Worm (Caenorhabditis elegans): ENCODE results near the gene sdha-1.

The sdha-1 gene

DNA sequence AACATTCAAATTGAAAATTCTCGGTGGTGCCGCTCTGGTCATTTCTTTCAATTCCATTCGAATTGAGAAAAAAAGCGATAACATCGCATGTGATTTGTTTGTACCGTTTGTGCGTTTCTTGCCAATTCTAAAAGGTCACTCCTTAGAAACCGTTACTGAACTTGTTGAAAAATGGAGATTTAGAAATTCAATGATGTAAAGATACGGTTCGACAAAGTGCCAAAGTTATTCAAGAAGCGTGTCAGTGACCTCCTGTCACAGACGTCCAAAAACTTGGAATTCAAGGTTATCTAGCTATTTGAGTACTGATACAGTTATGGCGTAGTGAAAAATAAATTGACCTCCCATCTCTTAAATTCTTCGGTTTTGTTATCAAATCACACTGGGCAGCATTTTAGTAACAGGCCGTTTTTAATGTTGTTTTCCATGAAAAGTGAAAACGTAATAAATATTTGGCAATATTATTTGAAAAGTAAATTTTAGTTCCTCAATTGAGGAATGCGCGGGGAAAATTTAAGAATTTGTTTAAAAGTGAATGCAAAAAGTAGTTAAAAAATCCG is 39.1 kb upstream of the sdha-1 start:
- TF ChIP-seq nhr-25 (tag; optimal IDR thresholded peaks at IDR 0.05): peak; percentile 59
- TF ChIP-seq ama-1 (optimal IDR thresholded peaks at IDR 0.05): no peak
- peak; percentile 51 for TF ChIP-seq elt-1 (tag; optimal IDR thresholded peaks at IDR 0.05)
- no peak for TF ChIP-seq skn-1 (tag; optimal IDR thresholded peaks at IDR 0.05)

DNA sequence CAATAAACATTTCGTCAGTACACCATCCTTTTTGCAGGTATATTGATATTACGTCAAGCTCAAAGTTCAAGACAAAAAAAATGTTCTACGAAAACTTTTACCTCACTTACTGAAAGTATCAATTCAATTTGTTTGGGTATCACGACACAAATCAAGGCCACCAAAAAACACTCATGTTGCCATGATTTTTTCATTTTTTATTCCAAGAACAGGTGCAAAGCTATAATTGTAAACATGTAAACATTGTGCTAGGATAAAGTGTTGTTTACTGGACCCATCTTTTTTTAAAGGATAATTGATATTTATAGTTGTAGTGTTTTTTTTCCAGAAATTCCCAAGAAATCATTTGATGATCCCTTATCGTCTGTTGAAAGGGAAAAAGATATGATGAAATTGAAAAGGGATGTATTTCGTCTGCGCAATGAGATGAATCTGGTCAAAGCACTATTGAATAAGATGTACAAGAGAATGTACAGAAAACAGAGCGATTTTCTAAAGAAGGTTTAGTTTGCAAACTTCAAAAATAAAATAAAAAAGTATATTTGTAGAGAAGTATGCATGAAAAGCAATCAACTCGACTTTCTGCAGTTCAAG is 37.0 kb upstream of the sdha-1 start:
- TF ChIP-seq eor-1 (tag; optimal IDR thresholded peaks at IDR 0.05): no peak
- peak; percentile 21 for TF ChIP-seq nhr-11 (tag; optimal IDR thresholded peaks at IDR 0.05)
- no peak for TF ChIP-seq nhr-12 (tag; optimal IDR thresholded peaks at IDR 0.05)

DNA sequence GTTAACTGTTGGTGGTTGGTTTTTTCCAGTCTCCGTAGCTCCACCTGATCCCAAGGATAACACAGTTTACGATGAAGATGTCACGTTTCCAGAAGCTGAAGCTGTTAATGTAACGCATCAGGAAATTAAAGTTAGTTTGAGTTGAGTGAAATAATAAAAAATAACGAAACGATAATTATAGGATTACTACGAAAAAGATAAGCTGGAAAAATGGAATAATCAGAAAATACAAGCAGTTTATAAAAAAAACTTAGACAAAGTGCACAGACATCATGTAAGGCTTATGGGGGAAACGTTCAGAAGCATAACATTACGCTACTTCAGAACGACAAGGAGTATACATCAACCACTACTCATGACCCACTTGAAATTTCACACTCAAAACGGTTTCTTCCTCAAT is 35.6 kb upstream of the sdha-1 start, which contains the start of gene F18E9.8:
F18E9.8 (minus strand) TSS at position 101 of the 400 bp plus-strand sequence.
- TF ChIP-seq fkh-2 (tag; optimal IDR thresholded peaks at IDR 0.05): no peak

DNA sequence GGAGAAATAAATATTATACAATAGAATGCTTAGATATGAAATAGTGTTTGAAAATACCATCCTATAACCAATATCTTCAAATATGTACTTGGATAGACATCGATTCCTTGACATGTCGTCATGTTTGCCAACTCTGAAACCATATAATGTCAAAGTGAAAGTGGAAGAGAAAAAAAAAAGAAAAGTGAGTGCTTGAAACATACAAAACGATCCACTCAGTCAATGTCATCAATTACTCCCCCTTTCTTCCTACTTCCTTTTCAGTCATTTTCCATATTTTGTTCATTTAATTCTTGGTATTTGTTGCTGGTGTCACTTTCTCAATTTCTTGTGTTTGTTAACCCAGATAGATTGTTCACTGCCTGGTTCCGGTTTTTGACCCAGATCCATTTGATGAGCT is 34.4 kb upstream of the sdha-1 start, which contains the start of gene F18E9.4:
F18E9.4 (plus strand) TSS at position 301 of the 400 bp plus-strand sequence.
- TF ChIP-seq nhr-237 (tag; optimal IDR thresholded peaks at IDR 0.05) (no peak), aly-2 (tag; optimal IDR thresholded peaks at IDR 0.05) (no peak), nhr-67 (tag; optimal IDR thresholded peaks at IDR 0.05) (no peak), nhr-43 (tag; optimal IDR thresholded peaks at IDR 0.05; ENCODE audit: poor library complexity, severe bottlenecking) (no peak), nhr-11 (tag; optimal IDR thresholded peaks at IDR 0.05) (no peak), daf-12 (tag; optimal IDR thresholded peaks at IDR 0.05) (no peak), nhr-25 (tag; optimal IDR thresholded peaks at IDR 0.05) (no peak), ztf-4 (tag; optimal IDR thresholded peaks at IDR 0.05) (no peak), mdl-1 (tag; optimal IDR thresholded peaks at IDR 0.05) (no peak), egl-5 (tag; optimal IDR thresholded peaks at IDR 0.05) (no peak), ama-1 (optimal IDR thresholded peaks at IDR 0.05) (no peak), lin-15B (tag; optimal IDR thresholded peaks at IDR 0.05) (no peak), lsy-12 (tag; optimal IDR thresholded peaks at IDR 0.05) (no peak), unc-39 (tag; optimal IDR thresholded peaks at IDR 0.05) (no peak), sea-2 (GFP tag; optimal IDR thresholded peaks at IDR 0.05) (no peak), nhr-76 (tag; optimal IDR thresholded peaks at IDR 0.05) (no peak), pqm-1 (tag; optimal IDR thresholded peaks at IDR 0.05) (no peak)

DNA sequence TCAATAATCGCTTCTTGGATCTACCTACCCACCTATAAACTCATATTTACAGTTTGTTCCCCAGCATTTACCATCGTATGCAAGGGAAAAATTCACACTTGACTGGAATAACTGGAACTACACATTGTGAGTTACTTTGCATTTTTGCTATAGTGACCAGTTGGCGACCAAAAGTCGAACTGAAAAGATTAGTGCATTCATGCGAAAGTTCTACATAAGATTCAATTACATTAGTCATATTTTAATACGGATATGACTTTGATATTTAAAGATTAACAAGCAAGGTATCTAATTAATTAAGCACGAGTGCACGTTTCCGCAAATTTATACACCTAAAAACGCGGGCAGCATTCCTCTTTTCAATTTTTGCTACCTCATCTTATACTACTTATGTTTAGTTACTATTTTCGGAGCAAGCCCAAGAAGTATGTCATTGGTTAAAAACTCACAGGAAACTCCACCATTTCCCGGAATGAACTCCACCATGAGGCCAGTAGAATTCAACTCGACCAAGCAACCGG is 25.2 kb upstream of the sdha-1 start, which contains the start of gene jmjd-3.1:
jmjd-3.1 (plus strand) TSS at position 51 of the 521 bp plus-strand sequence.
- TF ChIP-seq unc-39 (tag; optimal IDR thresholded peaks at IDR 0.05) (no peak), hmg-11 (tag; optimal IDR thresholded peaks at IDR 0.05) (no peak), tbx-2 (tag; optimal IDR thresholded peaks at IDR 0.05) (no peak), ztf-4 (tag; optimal IDR thresholded peaks at IDR 0.05) (no peak), pha-4 (tag; optimal IDR thresholded peaks at IDR 0.05) (no peak), zag-1 (tag; optimal IDR thresholded peaks at IDR 0.05) (no peak), elt-1 (tag; optimal IDR thresholded peaks at IDR 0.05) (no peak), pqm-1 (tag; optimal IDR thresholded peaks at IDR 0.05) (no peak), skn-1 (tag; optimal IDR thresholded peaks at IDR 0.05) (no peak), nhr-76 (tag; optimal IDR thresholded peaks at IDR 0.05) (no peak), nhr-11 (tag; optimal IDR thresholded peaks at IDR 0.05) (no peak), lin-15B (tag; optimal IDR thresholded peaks at IDR 0.05) (no peak)

DNA sequence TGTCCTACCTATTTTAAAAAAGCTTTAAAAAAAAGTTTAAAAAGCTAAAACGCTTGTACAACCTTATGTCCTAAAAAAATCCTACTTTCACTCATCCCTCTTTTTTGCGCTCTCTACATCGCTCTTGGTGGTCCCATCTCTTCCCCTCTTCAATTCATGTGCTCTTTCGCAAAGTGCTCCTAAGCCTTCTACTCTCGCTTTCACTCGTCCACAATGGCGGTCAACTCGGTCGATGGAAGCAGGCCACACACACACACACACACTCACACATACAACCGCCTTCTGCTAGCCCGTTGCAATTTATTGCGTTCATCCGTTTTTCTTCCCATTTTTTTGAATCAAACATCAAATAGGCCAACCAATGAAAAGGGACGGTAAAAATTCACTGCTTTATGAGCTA is 23.3 kb upstream of the sdha-1 start:
- TF ChIP-seq nfya-1 (tag; optimal IDR thresholded peaks at IDR 0.05; ENCODE audit: insufficient read depth) (peak; percentile 47), lin-39 (tag; optimal IDR thresholded peaks at IDR 0.05) (peak; percentile 33), unc-39 (tag; optimal IDR thresholded peaks at IDR 0.05) (no peak)

DNA sequence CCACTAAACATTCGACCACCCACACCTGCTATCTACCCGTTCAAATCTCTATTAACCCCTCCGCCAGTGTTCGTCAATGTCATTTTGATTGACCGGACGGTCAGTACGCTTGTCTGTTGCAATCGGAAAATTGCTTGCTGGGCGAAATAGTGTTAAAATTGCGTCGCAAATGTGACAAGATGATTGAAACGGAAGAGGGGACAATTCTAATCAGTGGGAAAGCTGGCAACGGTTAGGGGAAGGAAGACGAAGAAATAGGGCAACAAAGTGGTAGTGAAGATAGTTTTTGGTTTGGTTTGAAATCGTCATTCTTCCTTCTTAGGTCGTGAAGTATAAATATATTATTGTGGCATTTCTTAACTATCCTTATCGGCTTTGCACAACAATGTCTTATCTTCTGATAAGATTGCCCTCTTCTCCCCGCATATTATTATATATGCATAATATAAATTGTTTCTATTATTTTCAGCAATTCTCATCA is 22.6 kb upstream of the sdha-1 start:
- TF ChIP-seq nhr-25 (tag; optimal IDR thresholded peaks at IDR 0.05) (peak; percentile 28), nhr-23 (tag; optimal IDR thresholded peaks at IDR 0.05) (peak; percentile 48), elt-2 (tag; optimal IDR thresholded peaks at IDR 0.05) (peak; percentile 88), nhr-43 (tag; optimal IDR thresholded peaks at IDR 0.05; ENCODE audit: poor library complexity, severe bottlenecking) (no peak), unc-62 (GFP tag; optimal IDR thresholded peaks at IDR 0.05) (peak; percentile 7), pqm-1 (tag; optimal IDR thresholded peaks at IDR 0.05) (peak; percentile 31), jun-1 (tag; optimal IDR thresholded peaks at IDR 0.05) (peak; percentile 51), nhr-67 (tag; optimal IDR thresholded peaks at IDR 0.05) (no peak), snpc-4 (tag; optimal IDR thresholded peaks at IDR 0.05) (no peak), nhr-28 (tag; optimal IDR thresholded peaks at IDR 0.05) (no peak)

Measured in whole organism, L3 larva.